Worm (Caenorhabditis elegans) whole organism, L4/young adult: Measurements from ENCODE around the gene oxy-4.

Experiments used
- W03F9.2 ChIP-seq: fragments of 150-350 bp; optimal IDR thresholded peaks from 2 replicates; lab custom pipeline; 2014; ENCODE audit warnings: missing biosample characterization, missing genetic modification characterization
- dao-5 ChIP-seq: sonication (generic microtip); optimal IDR thresholded peaks from 2 replicates; lab custom pipeline; 2016; ENCODE audit warnings: missing genotype, missing genetic modification characterization, moderate library complexity, missing compliant biosample characterization
- him-1 ChIP-seq: sonication (generic microtip); optimal IDR thresholded peaks from 2 replicates; lab custom pipeline; 2016; ENCODE audit warnings: missing genotype, missing genetic modification reagents, missing genetic modification characterization, missing compliant biosample characterization

Gene oxy-4

DNA sequence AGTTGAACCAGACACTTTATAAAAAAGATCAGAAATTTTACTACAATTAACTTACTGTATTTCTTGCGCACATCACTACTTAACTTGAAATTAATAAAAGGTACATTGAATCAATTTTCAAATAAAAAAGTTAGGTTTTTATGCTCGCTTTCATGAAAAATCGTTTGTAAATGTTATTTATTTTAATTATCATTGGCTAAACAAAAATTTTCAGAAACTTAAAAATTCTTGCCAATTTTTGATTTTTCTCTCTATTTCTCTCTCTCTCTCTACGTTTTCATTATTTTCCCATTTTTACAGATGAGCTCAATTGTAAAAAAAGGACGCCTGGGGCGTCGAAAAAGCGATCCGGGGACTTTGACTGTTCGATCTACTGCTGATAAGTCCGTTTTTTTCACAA, 49.2 kb downstream of the oxy-4 start, which contains the start of gene sax-2:
Gene sax-2, plus strand, starts transcription at position 301 of the 400 bp plus-strand sequence.
- TF ChIP-seq him-1 (tag; lab: Kevin White, UChicago) (no peak), dao-5 (tag; lab: Kevin White, UChicago) (no peak), W03F9.2 (no peak)

DNA sequence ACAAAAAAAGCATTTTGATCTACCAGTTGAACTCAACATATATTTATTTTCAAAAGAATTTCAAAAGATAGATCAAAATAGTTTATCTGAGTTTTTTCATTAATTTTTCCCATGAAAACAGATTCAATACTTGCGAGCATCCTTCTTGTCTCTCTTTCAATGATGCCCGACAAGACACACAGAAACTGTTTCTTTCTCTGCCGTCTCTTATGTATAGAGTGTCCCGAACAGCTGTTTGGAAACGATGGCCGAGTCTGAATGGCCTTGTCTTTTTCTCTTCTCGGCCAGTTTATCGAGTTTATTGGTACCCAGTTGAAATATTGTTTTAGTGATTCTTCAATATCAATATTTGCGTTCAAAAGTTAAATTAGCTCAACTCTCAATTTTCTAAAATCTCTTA, 49.8 kb downstream of the oxy-4 start:
- TF ChIP-seq dao-5 (tag; lab: Kevin White, UChicago) (no peak), him-1 (tag; lab: Kevin White, UChicago) (no peak), W03F9.2 (peak; percentile 70)

- TF ChIP-seq W03F9.2 (no peak), dao-5 (tag; lab: Kevin White, UChicago) (no peak), him-1 (tag; lab: Kevin White, UChicago) (no peak)
These were observed 50.6 kb downstream of the oxy-4 start for ce11 chrIII:5107959-5108358.

ce11 chrIII:5106893-5107471, 51.6 kb downstream of the oxy-4 start, which contains the start of gene dpy-17:
dpy-17 (plus strand) TSS chrIII:5107330.
- no peak for TF ChIP-seq dao-5 (tag; lab: Kevin White, UChicago)
- TF ChIP-seq him-1 (tag; lab: Kevin White, UChicago), result no peak
- no peak for TF ChIP-seq W03F9.2

ce11 chrIII:5105485-5105884, 53.1 kb downstream of the oxy-4 start:
- TF ChIP-seq dao-5 (tag; lab: Kevin White, UChicago), result no peak
- TF ChIP-seq W03F9.2, result no peak
- no peak for TF ChIP-seq him-1 (tag; lab: Kevin White, UChicago)
